Fruit fly (Drosophila melanogaster) whole organism, embryonic: ENCODE data around the gene CG13365.

ENCODE experiments used
- Aef1 ChIP-seq: fragments of 200-800 bp; sonication (Bioruptor generic); IDR thresholded peaks from 3 replicates; pipeline ENCODE4 v1.3.6; 2022; ENCODE audit warnings: missing biosample characterization, missing genetic modification characterization
- Atf6 ChIP-seq: fragments of 200-800 bp; sonication (Bioruptor generic); IDR thresholded peaks from 2 replicates; pipeline ENCODE4 v1.3.6; 2022; ENCODE audit warnings: missing biosample characterization, missing genetic modification characterization
- CG10321 ChIP-seq: fragments of 200-800 bp; sonication (Bioruptor generic); IDR thresholded peaks from 2 replicates; pipeline ENCODE4 v1.3.6; 2022; ENCODE audit warnings: missing biosample characterization, missing genetic modification characterization
- CG10366 ChIP-seq: fragments of 200-800 bp; sonication (Bioruptor generic); IDR thresholded peaks from 2 replicates; pipeline ENCODE4 v1.3.6; 2022; ENCODE audit warnings: missing biosample characterization, missing genetic modification characterization
- CG10431 ChIP-seq: fragments of 200-800 bp; sonication (Bioruptor generic); optimal IDR thresholded peaks from 3 replicates; lab custom pipeline; 2018; ENCODE audit warnings: missing biosample characterization, mild to moderate bottlenecking, missing genetic modification characterization
- CG10565 ChIP-seq: fragments of 200-800 bp; sonication (Bioruptor generic); optimal IDR thresholded peaks from 3 replicates; lab custom pipeline; 2016; ENCODE audit warnings: missing biosample characterization, mild to moderate bottlenecking, missing genetic modification characterization
- CG16779 ChIP-seq: fragments of 200-800 bp; sonication (Bioruptor generic); IDR thresholded peaks from 2 replicates; pipeline ENCODE4 v1.3.6; 2022; ENCODE audit warnings: missing biosample characterization, missing genetic modification characterization
- CG16863 ChIP-seq: fragments of 200-800 bp; sonication (Bioruptor generic); optimal IDR thresholded peaks from 3 replicates; lab custom pipeline; 2016; ENCODE audit warnings: missing biosample characterization, missing genetic modification characterization
- CG17385 ChIP-seq: fragments of 200-800 bp; sonication (Bioruptor generic); optimal IDR thresholded peaks from 3 replicates; lab custom pipeline; 2018; ENCODE audit warnings: missing biosample characterization, mild to moderate bottlenecking, missing genetic modification characterization
- CG18619 ChIP-seq: fragments of 200-800 bp; sonication (Bioruptor generic); optimal IDR thresholded peaks from 3 replicates; lab custom pipeline; 2017; ENCODE audit warnings: missing biosample characterization, mild to moderate bottlenecking, missing genetic modification characterization
- CG2116 ChIP-seq: fragments of 200-800 bp; sonication (Bioruptor generic); optimal IDR thresholded peaks from 3 replicates; lab custom pipeline; 2018; ENCODE audit warnings: missing biosample characterization, mild to moderate bottlenecking, missing genetic modification characterization
- CG2120 ChIP-seq: fragments of 200-800 bp; sonication (Bioruptor generic); optimal IDR thresholded peaks from 3 replicates; lab custom pipeline; 2016; ENCODE audit warnings: missing biosample characterization, missing genetic modification characterization
- CG2875 ChIP-seq: fragments of 200-800 bp; sonication (Bioruptor generic); optimal IDR thresholded peaks from 2 replicates; lab custom pipeline; 2017; ENCODE audit warnings: missing biosample characterization, mild to moderate bottlenecking, missing genetic modification characterization, missing genetic modification reagents
- CG31441 ChIP-seq: fragments of 200-800 bp; sonication (Bioruptor generic); IDR thresholded peaks from 2 replicates; pipeline ENCODE4 v1.3.6; 2022; ENCODE audit warnings: missing biosample characterization, missing genetic modification characterization
- CG4404 ChIP-seq: fragments of 200-800 bp; sonication (Bioruptor generic); IDR thresholded peaks from 2 replicates; pipeline ENCODE4 v1.3.6; 2022; ENCODE audit warnings: missing biosample characterization, missing genetic modification characterization
- CG4820 ChIP-seq: fragments of 200-800 bp; sonication (Bioruptor generic); optimal IDR thresholded peaks from 3 replicates; lab custom pipeline; 2016; ENCODE audit warnings: missing biosample characterization, missing genetic modification characterization
- CG5953 ChIP-seq: fragments of 200-800 bp; sonication (Bioruptor generic); IDR thresholded peaks from 2 replicates; pipeline ENCODE4 v1.3.6; 2022; ENCODE audit warnings: missing biosample characterization, missing genetic modification characterization
- CG6254 ChIP-seq: fragments of 200-800 bp; sonication (Bioruptor generic); optimal IDR thresholded peaks from 3 replicates; lab custom pipeline; 2017; ENCODE audit warnings: mild to moderate bottlenecking, missing biosample characterization, missing genetic modification reagents, missing genetic modification characterization
- CG7987 ChIP-seq: fragments of 200-800 bp; sonication (Bioruptor generic); optimal IDR thresholded peaks from 2 replicates; lab custom pipeline; 2018; ENCODE audit warnings: missing biosample characterization, mild to moderate bottlenecking, missing genetic modification characterization, moderate library complexity
- CG9215 ChIP-seq: fragments of 200-800 bp; sonication (Bioruptor generic); IDR thresholded peaks from 2 replicates; pipeline ENCODE4 v1.3.6; 2022; ENCODE audit warnings: missing biosample characterization, missing genetic modification characterization
- CG9609 ChIP-seq: fragments of 200-800 bp; sonication (Bioruptor generic); optimal IDR thresholded peaks from 3 replicates; lab custom pipeline; 2016; ENCODE audit warnings: missing biosample characterization, missing genetic modification characterization
- D ChIP-seq, 2 experiments: fragments of 200-800 bp in 1 of 2; fragments of >200 bp in 1 of 2; sonication (Bioruptor generic) in 1 of 2; optimal IDR thresholded peaks; 2 replicates in 1 of 2; 3 replicates in 1 of 2; lab custom pipeline; 2017; ENCODE audit warnings: mild to moderate bottlenecking in 1 of 2, missing biosample characterization in 1 of 2, missing genetic modification characterization in 1 of 2, missing genetic modification reagents in 1 of 2
- D19B ChIP-seq: fragments of 200-800 bp; sonication (Bioruptor generic); optimal IDR thresholded peaks from 2 replicates; lab custom pipeline; 2017; ENCODE audit warnings: missing biosample characterization, mild to moderate bottlenecking, missing genetic modification characterization
- Dad ChIP-seq: fragments of 200-800 bp; sonication (Bioruptor generic); optimal IDR thresholded peaks from 3 replicates; lab custom pipeline; 2016; ENCODE audit warnings: missing biosample characterization, missing genetic modification characterization
- ERR ChIP-seq: fragments of 200-800 bp; sonication (Bioruptor generic); optimal IDR thresholded peaks from 2 replicates; lab custom pipeline; 2016; ENCODE audit warnings: missing biosample characterization, missing genetic modification characterization
- Fer2 ChIP-seq: fragments of 200-800 bp; sonication (Bioruptor generic); optimal IDR thresholded peaks from 2 replicates; lab custom pipeline; 2018; ENCODE audit warnings: missing biosample characterization, mild to moderate bottlenecking, missing genetic modification characterization, moderate library complexity
- HHEX ChIP-seq: fragments of 200-800 bp; sonication (Bioruptor generic); optimal IDR thresholded peaks from 3 replicates; lab custom pipeline; 2017; ENCODE audit warnings: missing biosample characterization, mild to moderate bottlenecking, missing genetic modification characterization, missing genetic modification reagents
- Hmx ChIP-seq: fragments of 200-800 bp; sonication (Bioruptor generic); optimal IDR thresholded peaks from 2 replicates; lab custom pipeline; 2016; ENCODE audit warnings: missing biosample characterization, missing genetic modification characterization
- Hr3 ChIP-seq: fragments of 200-800 bp; sonication (Bioruptor generic); optimal IDR thresholded peaks from 3 replicates; lab custom pipeline; 2016; ENCODE audit warnings: missing biosample characterization, missing genetic modification characterization
- MBD-R2 ChIP-seq: fragments of 200-800 bp; sonication (Bioruptor generic); IDR thresholded peaks from 2 replicates; pipeline ENCODE4 v1.3.6; 2022; ENCODE audit warnings: missing biosample characterization, missing genetic modification characterization
- Nf-YA ChIP-seq: fragments of 200-800 bp; sonication (Bioruptor generic); IDR thresholded peaks from 2 replicates; pipeline ENCODE4 v1.3.6; 2022; ENCODE audit warnings: missing biosample characterization, missing genetic modification characterization
- Oaz ChIP-seq: fragments of 200-800 bp; sonication (Bioruptor generic); IDR thresholded peaks from 2 replicates; pipeline ENCODE4 v1.3.6; 2022; ENCODE audit warnings: missing biosample characterization, missing genetic modification characterization
- Poxn ChIP-seq: fragments of 200-800 bp; sonication (Bioruptor generic); IDR thresholded peaks from 2 replicates; pipeline ENCODE4 v1.3.6; 2022; ENCODE audit warnings: missing biosample characterization, missing genetic modification characterization
- Rx ChIP-seq: fragments of 200-800 bp; sonication (Bioruptor generic); IDR thresholded peaks from 2 replicates; pipeline ENCODE4 v1.3.6; 2022; ENCODE audit warnings: missing biosample characterization, missing genetic modification characterization
- Usf ChIP-seq: fragments of 200-800 bp; sonication (Bioruptor generic); optimal IDR thresholded peaks from 2 replicates; lab custom pipeline; 2017; ENCODE audit warnings: missing genotype, missing biosample characterization, missing genetic modification characterization
- bowl ChIP-seq: fragments of 200-800 bp; sonication (Bioruptor generic); IDR thresholded peaks from 2 replicates; pipeline ENCODE4 v1.3.6; 2022; ENCODE audit warnings: missing biosample characterization, missing genetic modification characterization
- br ChIP-seq: fragments of >200 bp; optimal IDR thresholded peaks from 2 replicates; lab custom pipeline; 2017
- cwo ChIP-seq: fragments of 200-800 bp; sonication (Bioruptor generic); optimal IDR thresholded peaks from 3 replicates; lab custom pipeline; 2017; ENCODE audit warnings: missing biosample characterization, missing genetic modification characterization, mild to moderate bottlenecking, moderate library complexity, missing genetic modification reagents
- eve ChIP-seq, 2 experiments: fragments of >200 bp; optimal IDR thresholded peaks; 2 replicates each; lab custom pipeline; 2017; ENCODE audit warnings: missing biosample characterization in 2 of 2, missing genetic modification characterization in 2 of 2
- gcm ChIP-seq: fragments of 200-800 bp; sonication (Bioruptor generic); optimal IDR thresholded peaks from 2 replicates; lab custom pipeline; 2019; ENCODE audit warnings: missing biosample characterization, mild to moderate bottlenecking, missing genetic modification characterization, moderate library complexity
- gro ChIP-seq: fragments of 200-800 bp; sonication (Bioruptor generic); optimal IDR thresholded peaks from 2 replicates; lab custom pipeline; 2016; ENCODE audit warnings: missing biosample characterization, missing genetic modification characterization
- h ChIP-seq: fragments of >200 bp; optimal IDR thresholded peaks from 2 replicates; lab custom pipeline; 2017
- ham ChIP-seq: fragments of 200-800 bp; sonication (Bioruptor generic); IDR thresholded peaks from 2 replicates; pipeline ENCODE4 v1.3.6; 2022; ENCODE audit warnings: missing biosample characterization, missing genetic modification characterization
- insv ChIP-seq, 2 experiments: fragments of 200-800 bp; sonication (Bioruptor generic); optimal IDR thresholded peaks; 3 replicates each; lab custom pipeline; 2016 to 2018; ENCODE audit warnings: missing biosample characterization in 2 of 2, missing genetic modification characterization in 2 of 2
- lab ChIP-seq: fragments of 200-800 bp; sonication (Bioruptor generic); optimal IDR thresholded peaks from 3 replicates; lab custom pipeline; 2017; ENCODE audit warnings: missing biosample characterization, missing genetic modification characterization, mild to moderate bottlenecking, moderate library complexity, missing genetic modification reagents
- lilli ChIP-seq: fragments of 200-800 bp; sonication (Bioruptor generic); optimal IDR thresholded peaks from 3 replicates; lab custom pipeline; 2016; ENCODE audit warnings: missing biosample characterization, missing genetic modification characterization
- pum ChIP-seq: fragments of 200-800 bp; sonication (Bioruptor generic); optimal IDR thresholded peaks from 2 replicates; lab custom pipeline; 2016; ENCODE audit warnings: missing biosample characterization, missing genetic modification characterization
- ro ChIP-seq: fragments of 200-800 bp; sonication (Bioruptor generic); IDR thresholded peaks from 2 replicates; pipeline ENCODE4 v1.3.6; 2022; ENCODE audit warnings: missing biosample characterization, missing genetic modification characterization
- tll ChIP-seq, 2 experiments: fragments of 200-800 bp in 1 of 2; fragments of >200 bp in 1 of 2; sonication (Bioruptor generic) in 1 of 2; optimal IDR thresholded peaks; 2 replicates each; lab custom pipeline; 2017 to 2019; ENCODE audit warnings: missing biosample characterization in 2 of 2, missing genetic modification characterization in 2 of 2, mild to moderate bottlenecking in 1 of 2, moderate library complexity in 1 of 2
- wdn ChIP-seq: fragments of 200-800 bp; sonication (Bioruptor generic); IDR thresholded peaks from 2 replicates; pipeline ENCODE4 v1.3.6; 2022; ENCODE audit warnings: missing biosample characterization, missing genetic modification characterization

CG13365 gene

dm6 chrX:629239-629821 is 8.3 kb upstream of the CG13365 start, which contains the start of the genes RpL36 and Mybbp1A (continued):
- TF ChIP-seq Fer2 (tag; lab: Kevin White, UChicago) (peak; percentile 45), CG4820 (GFP tag; lab: Kevin White, UChicago) (peak; percentile 47), CG6254 (GFP tag; lab: Kevin White, UChicago) (peak; percentile 59), Poxn (GFP tag; lab: Robert Waterston, UW) (0 out of 2 replicates have a peak, but pooled peaks have one; percentile 23), CG9609 (GFP tag; lab: Kevin White, UChicago) (peak; percentile 73), gcm (GFP tag; lab: Kevin White, UChicago) (peak; percentile 55), Aef1 (GFP tag; lab: Robert Waterston, UW) (peak; percentile 28; the same call in 1 of the 3 replicates), CG31441 (GFP tag; lab: Robert Waterston, UW) (peak; percentile 70), CG10565 (GFP tag; lab: Kevin White, UChicago) (no peak), h (lab: Kevin White, UChicago) (no peak), CG16863 (GFP tag; lab: Kevin White, UChicago) (peak; percentile 72), CG17385 (GFP tag; lab: Kevin White, UChicago) (peak; percentile 64), CG2120 (peak; percentile 70), tll (GFP tag; optimal IDR thresholded peaks at IDR 0.05; lab: Kevin White, UChicago) (no peak), Atf6 (GFP tag; lab: Robert Waterston, UW) (peak; percentile 49; the same call in 1 of the 2 replicates), CG2875 (GFP tag; lab: Kevin White, UChicago) (peak; percentile 72), wdn (GFP tag; lab: Robert Waterston, UW) (0 out of 2 replicates have a peak, but pooled peaks have one; percentile 43), cwo (GFP tag; lab: Kevin White, UChicago) (peak; percentile 71), CG18619 (GFP tag; lab: Kevin White, UChicago) (peak; percentile 85), CG2116 (peak; percentile 93), ro (no peak; the same call in 1 of the 2 replicates), CG16779 (GFP tag; lab: Robert Waterston, UW) (peak; percentile 63; the same call in 1 of the 2 replicates), MBD-R2 (GFP tag; lab: Robert Waterston, UW) (0 out of 2 replicates have a peak, but pooled peaks have one; percentile 42), lilli (GFP tag; lab: Kevin White, UChicago) (peak; percentile 62), Rx (GFP tag; lab: Robert Waterston, UW) (peak; percentile 64), CG10366 (GFP tag; lab: Robert Waterston, UW) (peak; percentile 58), HHEX (GFP tag; lab: Kevin White, UChicago) (peak; percentile 78), Oaz (peak; percentile 38; the same call in 1 of the 2 replicates), insv (GFP tag; optimal IDR thresholded peaks at IDR 0.05; lab: Kevin White, UChicago) (peak in 1 of 2 experiments; percentile 63), CG9215 (GFP tag; lab: Robert Waterston, UW) (peak; percentile 29; the same call in 1 of the 2 replicates), CG7987 (GFP tag; lab: Kevin White, UChicago) (peak; percentile 87), bowl (0 out of 2 replicates have a peak, but pooled peaks have one; percentile 30), gro (GFP tag; lab: Kevin White, UChicago) (peak; percentile 83), D19B (GFP tag; lab: Kevin White, UChicago) (peak; percentile 43), ERR (peak; percentile 34), eve (GFP tag; optimal IDR thresholded peaks at IDR 0.05; lab: Kevin White, UChicago) (no peak), Nf-YA (peak; percentile 60; the same call in 1 of the 2 replicates), ham (no peak), CG5953 (peak; percentile 58; the same call in 1 of the 2 replicates), CG4404 (GFP tag; lab: Robert Waterston, UW) (peak; percentile 31), Usf (peak; percentile 38), pum (GFP tag; lab: Kevin White, UChicago) (peak; percentile 34), Hr3 (GFP tag; lab: Kevin White, UChicago) (peak; percentile 56), CG10321 (no peak; the same call in 1 of the 2 replicates), CG10431 (GFP tag; lab: Kevin White, UChicago) (peak; percentile 71), Hmx (GFP tag; lab: Kevin White, UChicago) (no peak), D (optimal IDR thresholded peaks at IDR 0.05; lab: Kevin White, UChicago) (no peak), D (GFP tag; optimal IDR thresholded peaks at IDR 0.05; lab: Kevin White, UChicago) (peak; percentile 64), lab (GFP tag; lab: Kevin White, UChicago) (peak; percentile 87), Dad (GFP tag; lab: Kevin White, UChicago) (peak; percentile 56), br (lab: Kevin White, UChicago) (no peak)
